Worm (Caenorhabditis elegans) whole organism, L3 larva: ENCODE measurements around the gene fbxa-183.
"Not testable (repeated sequence)": the region's sequence is repeated elsewhere in the genome, so short reads cannot be mapped to it uniquely, and the experiment has no call there.

ENCODE experiments used
- R02D3.7 ChIP-seq: fragments of 150-350 bp; optimal IDR thresholded peaks from 2 replicates; lab custom pipeline; 2014; ENCODE audit warnings: missing biosample characterization, missing genetic modification characterization
- ZK546.5 ChIP-seq: sonication (generic microtip); optimal IDR thresholded peaks from 2 replicates; lab custom pipeline; 2017; ENCODE audit warnings: missing biosample characterization, missing genetic modification characterization
- aly-2 ChIP-seq: fragments of 150-350 bp; optimal IDR thresholded peaks from 2 replicates; lab custom pipeline; 2014; ENCODE audit warnings: missing biosample characterization, missing genetic modification characterization
- ama-1 ChIP-seq: fragments of 150-350 bp; optimal IDR thresholded peaks from 2 replicates; lab custom pipeline; 2018
- ceh-16 ChIP-seq: sonication (generic microtip); optimal IDR thresholded peaks from 2 replicates; lab custom pipeline; 2017; ENCODE audit warnings: missing biosample characterization, missing genetic modification characterization
- ceh-28 ChIP-seq: fragments of 150-350 bp; optimal IDR thresholded peaks from 2 replicates; lab custom pipeline; 2014; ENCODE audit warnings: missing biosample characterization, missing genetic modification reagents, missing genetic modification characterization
- daf-12 ChIP-seq: fragments of 150-350 bp; optimal IDR thresholded peaks from 2 replicates; lab custom pipeline; 2014; ENCODE audit warnings: missing biosample characterization, missing genetic modification reagents, missing genetic modification characterization
- egl-27 ChIP-seq: sonication (generic microtip); optimal IDR thresholded peaks from 4 replicates; lab custom pipeline; 2017; ENCODE audit warnings: missing biosample characterization, missing genetic modification reagents, missing genetic modification characterization
- egl-5 ChIP-seq: fragments of 150-350 bp; optimal IDR thresholded peaks from 2 replicates; lab custom pipeline; 2017; ENCODE audit warnings: missing biosample characterization, missing genetic modification reagents, missing genetic modification characterization, inconsistent platforms
- elt-1 ChIP-seq: fragments of 150-350 bp; optimal IDR thresholded peaks from 2 replicates; lab custom pipeline; 2014; ENCODE audit warnings: missing biosample characterization, missing genetic modification characterization
- elt-2 ChIP-seq: sonication (generic microtip); optimal IDR thresholded peaks from 2 replicates; lab custom pipeline; 2016; ENCODE audit warnings: missing genetic modification reagents, mild to moderate bottlenecking, missing genetic modification characterization, missing compliant biosample characterization
- elt-3 ChIP-seq, 3 experiments: fragments of 150-350 bp in 1 of 3; sonication (generic microtip) in 2 of 3; optimal IDR thresholded peaks; 2 replicates in 2 of 3; 4 replicates in 1 of 3; lab custom pipeline; 2014 to 2017; ENCODE audit warnings: missing biosample characterization in 3 of 3, missing genetic modification characterization in 3 of 3
- eor-1 ChIP-seq, 2 experiments: fragments of 150-350 bp; optimal IDR thresholded peaks; 2 replicates each; lab custom pipeline; 2014 to 2018; ENCODE audit warnings: missing biosample characterization in 2 of 2, missing genetic modification characterization in 2 of 2
- fkh-10 ChIP-seq: sonication (generic microtip); optimal IDR thresholded peaks from 2 replicates; lab custom pipeline; 2017; ENCODE audit warnings: missing biosample characterization, missing genetic modification reagents, missing genetic modification characterization
- fkh-2 ChIP-seq: fragments of 150-350 bp; optimal IDR thresholded peaks from 2 replicates; lab custom pipeline; 2014; ENCODE audit warnings: missing biosample characterization, missing genetic modification reagents, missing genetic modification characterization
- fos-1 ChIP-seq: fragments of 150-350 bp; optimal IDR thresholded peaks from 2 replicates; lab custom pipeline; 2014; ENCODE audit warnings: missing biosample characterization, missing genetic modification characterization
- hmg-11 ChIP-seq: sonication (generic microtip); optimal IDR thresholded peaks from 2 replicates; lab custom pipeline; 2016; ENCODE audit warnings: missing genetic modification characterization, missing compliant biosample characterization
- lin-15B ChIP-seq: fragments of 150-350 bp; optimal IDR thresholded peaks from 2 replicates; lab custom pipeline; 2014; ENCODE audit warnings: missing biosample characterization, missing genetic modification characterization
- lsy-12 ChIP-seq: sonication (generic microtip); optimal IDR thresholded peaks from 2 replicates; lab custom pipeline; 2016; ENCODE audit warnings: mild to moderate bottlenecking, missing genetic modification characterization, missing compliant biosample characterization
- mdl-1 ChIP-seq: fragments of 150-350 bp; optimal IDR thresholded peaks from 2 replicates; lab custom pipeline; 2014; ENCODE audit warnings: missing biosample characterization, missing genetic modification characterization
- mml-1 ChIP-seq: fragments of 150-350 bp; sonication (generic microtip); optimal IDR thresholded peaks from 3 replicates; lab custom pipeline; 2014; ENCODE audit warnings: missing biosample characterization, missing genetic modification characterization
- nfya-1 ChIP-seq: sonication (generic microtip); optimal IDR thresholded peaks from 2 replicates; lab custom pipeline; 2017; ENCODE audit warnings: missing genetic modification characterization, mild to moderate bottlenecking, missing compliant biosample characterization, antibody characterized with exemption, moderate library complexity; ENCODE audit not compliant: insufficient read depth
- nhr-12 ChIP-seq: fragments of 150-350 bp; optimal IDR thresholded peaks from 2 replicates; lab custom pipeline; 2014; ENCODE audit warnings: missing biosample characterization, missing genetic modification characterization
- nhr-23 ChIP-seq: fragments of 150-350 bp; optimal IDR thresholded peaks from 2 replicates; lab custom pipeline; 2014; ENCODE audit warnings: missing biosample characterization, missing genetic modification reagents, missing genetic modification characterization
- nhr-28 ChIP-seq: fragments of 150-350 bp; optimal IDR thresholded peaks from 2 replicates; lab custom pipeline; 2014; ENCODE audit warnings: missing biosample characterization, missing genetic modification characterization
- nhr-43 ChIP-seq: sonication (generic microtip); optimal IDR thresholded peaks from 2 replicates; lab custom pipeline; 2016; ENCODE audit warnings: mild to moderate bottlenecking, missing genetic modification characterization, missing compliant biosample characterization; ENCODE audit not compliant: poor library complexity, severe bottlenecking
- nhr-67 ChIP-seq: fragments of 150-350 bp; optimal IDR thresholded peaks from 2 replicates; lab custom pipeline; 2014; ENCODE audit warnings: missing biosample characterization, missing genetic modification characterization
- pha-4 ChIP-seq: fragments of 150-350 bp; optimal IDR thresholded peaks from 2 replicates; lab custom pipeline; 2014; ENCODE audit warnings: missing biosample characterization, missing genetic modification reagents, missing genetic modification characterization
- pqm-1 ChIP-seq: fragments of 150-350 bp; optimal IDR thresholded peaks from 2 replicates; lab custom pipeline; 2017; ENCODE audit warnings: missing biosample characterization, missing genetic modification characterization, inconsistent platforms
- snpc-4 ChIP-seq: fragments of 150-350 bp; optimal IDR thresholded peaks from 2 replicates; lab custom pipeline; 2014; ENCODE audit warnings: missing biosample characterization, missing genetic modification characterization
- unc-39 ChIP-seq: sonication (generic microtip); optimal IDR thresholded peaks from 4 replicates; lab custom pipeline; 2017; ENCODE audit warnings: missing biosample characterization, missing genetic modification characterization
- zag-1 ChIP-seq: fragments of 150-350 bp; optimal IDR thresholded peaks from 2 replicates; lab custom pipeline; 2014; ENCODE audit warnings: missing biosample characterization, missing genetic modification characterization
- ztf-11 ChIP-seq: fragments of 150-350 bp; optimal IDR thresholded peaks from 2 replicates; lab custom pipeline; 2014; ENCODE audit warnings: missing biosample characterization, missing genetic modification characterization
- ztf-4 ChIP-seq: fragments of 150-350 bp; optimal IDR thresholded peaks from 2 replicates; lab custom pipeline; 2014; ENCODE audit warnings: missing biosample characterization, missing genetic modification characterization

fbxa-183 gene

DNA sequence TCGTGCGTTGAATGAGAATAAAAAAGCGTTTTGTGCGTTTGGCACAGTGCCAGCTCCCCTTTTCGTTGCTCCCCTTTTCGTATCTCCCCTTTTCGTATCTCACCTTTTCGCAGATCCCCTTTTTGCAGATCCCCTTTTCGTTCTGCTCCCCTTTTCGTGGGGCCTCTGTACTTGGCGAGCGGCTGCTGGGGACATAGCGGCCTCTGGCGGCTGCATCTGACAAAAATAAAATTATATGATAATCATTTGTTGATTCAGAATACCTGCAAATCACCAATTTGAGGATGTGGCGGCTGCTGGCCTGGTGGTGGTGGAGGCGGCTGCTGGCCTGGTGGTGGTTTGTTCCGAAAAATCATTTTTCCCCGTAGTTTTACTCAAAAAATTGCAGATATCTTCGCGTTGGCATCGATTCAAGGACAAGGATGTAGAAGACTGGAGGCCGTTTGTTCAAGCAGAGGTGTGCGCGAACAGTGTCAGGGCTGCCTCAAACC, 27.3 kb downstream of the fbxa-183 start, which contains the start of gene K09H11.11:
Gene K09H11.11, minus strand, starts transcription at position 51 of the 491 bp plus-strand sequence.
- TF ChIP-seq fos-1 (tag; lab: Kevin White, UChicago); elt-3 (tag; optimal IDR thresholded peaks at IDR 0.05; lab: Kevin White, UChicago); nhr-12 (tag; lab: Kevin White, UChicago): not testable (repeated sequence)
- TF ChIP-seq, all 47 proteins: peak for 0; not testable (repeated sequence) for 47

DNA sequence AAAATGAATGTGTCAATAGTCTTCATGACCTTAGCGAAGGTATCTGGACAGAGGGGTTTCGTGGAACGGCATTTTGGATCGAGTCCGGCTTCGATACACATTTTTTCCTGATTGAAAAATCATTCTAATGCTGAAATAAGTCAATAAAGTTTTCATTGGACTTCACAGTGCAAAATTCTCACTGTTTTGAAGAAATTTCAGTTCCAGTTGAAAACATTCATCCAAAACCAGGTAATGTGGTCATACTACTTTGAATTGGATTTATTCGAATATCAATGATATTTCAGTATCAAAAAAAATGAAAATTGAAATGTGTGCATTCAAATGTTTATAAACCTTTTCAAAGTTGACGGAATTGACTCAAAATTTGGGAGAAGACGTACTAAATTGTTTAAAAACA, 29.2 kb downstream of the fbxa-183 start, which contains the start of gene pgph-1:
Gene pgph-1, minus strand, starts transcription at position 101 of the 400 bp plus-strand sequence.
- no peak for TF ChIP-seq unc-39 (tag; lab: Kevin White, UChicago)
- TF ChIP-seq zag-1 (tag; lab: Kevin White, UChicago) = no peak
- TF ChIP-seq fos-1 (tag; lab: Kevin White, UChicago) = no peak
- no peak for TF ChIP-seq nhr-43
- TF ChIP-seq snpc-4 = no peak
- no peak for TF ChIP-seq egl-27
- TF ChIP-seq ZK546.5 (tag; lab: Kevin White, UChicago) = no peak
- TF ChIP-seq nhr-23 (tag; lab: Kevin White, UChicago) = no peak
- no peak for TF ChIP-seq pha-4
- no peak for TF ChIP-seq ceh-28
- TF ChIP-seq egl-5 (tag; lab: Kevin White, UChicago) = no peak

DNA sequence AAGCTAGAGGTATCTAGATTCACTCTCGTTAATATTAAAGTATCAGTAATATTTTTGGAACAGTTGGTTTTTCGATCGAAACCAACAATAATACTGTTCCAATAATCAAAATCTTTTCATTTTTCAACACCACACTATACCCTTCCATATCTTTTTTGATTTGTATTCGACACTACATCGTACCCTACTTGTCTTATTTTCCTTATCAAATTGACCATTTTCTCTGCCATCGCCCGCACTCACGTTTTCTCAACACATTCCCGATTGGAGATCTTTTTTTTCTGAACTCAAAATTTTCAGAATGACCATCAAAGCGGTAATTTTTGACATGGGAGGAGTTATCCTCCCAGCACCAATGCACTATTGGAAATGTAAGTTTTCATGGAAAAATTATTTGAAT, 35.1 kb downstream of the fbxa-183 start, which contains the start of gene acds-10:
Gene acds-10, plus strand, starts transcription at position 301 of the 400 bp plus-strand sequence.
- TF ChIP-seq pqm-1 (tag; lab: Kevin White, UChicago) (peak; percentile 36), nhr-23 (tag; lab: Kevin White, UChicago) (no peak), elt-2 (peak; percentile 31), lin-15B (tag; lab: Kevin White, UChicago) (no peak)
- TF ChIP-seq, all 47 proteins: peak for 2

DNA sequence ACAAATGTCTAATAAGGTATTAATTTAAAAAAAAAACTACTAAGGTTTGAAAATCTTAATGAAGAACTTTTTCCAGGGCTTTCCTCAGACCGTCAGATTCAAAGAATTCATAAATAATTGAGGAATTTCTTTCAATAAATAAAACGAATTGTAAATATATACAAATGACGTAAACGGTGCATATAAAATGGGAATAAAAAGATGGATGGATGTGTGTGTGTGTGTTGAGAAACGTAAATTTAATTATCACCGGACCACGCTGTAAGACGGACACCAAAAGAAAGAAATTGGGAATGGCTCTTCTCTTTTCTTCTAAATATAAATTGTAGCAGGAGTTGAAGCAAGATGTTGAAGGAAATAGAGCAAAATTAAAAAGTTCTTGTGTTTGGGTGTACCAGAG, 36.4 kb downstream of the fbxa-183 start:
- TF ChIP-seq elt-3 (tag; optimal IDR thresholded peaks at IDR 0.05; lab: Kevin White, UChicago) (no peak), fos-1 (tag; lab: Kevin White, UChicago) (no peak), nfya-1 (tag; lab: Kevin White, UChicago) (no peak), ztf-4 (tag; lab: Kevin White, UChicago) (no peak), hmg-11 (tag; lab: Kevin White, UChicago) (no peak)

DNA sequence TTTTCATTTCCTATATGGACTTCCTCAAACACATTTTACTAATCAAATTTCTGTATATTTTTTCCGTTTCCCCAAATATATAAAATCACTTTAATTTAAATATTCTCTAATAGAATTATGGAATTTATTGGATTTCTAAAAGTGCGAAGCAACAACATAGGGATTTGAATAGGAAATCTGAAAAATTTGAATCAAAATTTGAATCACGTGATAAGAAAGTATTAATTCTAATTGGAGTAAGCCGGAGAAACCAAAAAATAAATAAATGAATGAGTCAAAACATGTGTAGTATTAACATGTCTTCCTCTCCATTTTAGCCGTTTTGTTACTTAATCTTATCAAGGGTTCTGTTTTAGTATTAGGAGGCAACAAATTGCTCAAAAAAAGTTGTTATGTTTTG, 41.4 kb downstream of the fbxa-183 start:
- TF ChIP-seq ama-1 (lab: Kevin White, UChicago) (no peak), elt-3 (tag; optimal IDR thresholded peaks at IDR 0.05; lab: Kevin White, UChicago) (no peak), pqm-1 (tag; lab: Kevin White, UChicago) (no peak), fkh-2 (tag; lab: Kevin White, UChicago) (no peak), nhr-28 (tag; lab: Kevin White, UChicago) (no peak), elt-1 (tag; lab: Kevin White, UChicago) (no peak), eor-1 (tag; optimal IDR thresholded peaks at IDR 0.05; lab: Kevin White, UChicago) (no peak), fkh-10 (no peak), unc-39 (tag; lab: Kevin White, UChicago) (no peak), mml-1 (tag; lab: Kevin White, UChicago) (no peak)
- TF ChIP-seq, all 47 proteins: peak for 0

DNA sequence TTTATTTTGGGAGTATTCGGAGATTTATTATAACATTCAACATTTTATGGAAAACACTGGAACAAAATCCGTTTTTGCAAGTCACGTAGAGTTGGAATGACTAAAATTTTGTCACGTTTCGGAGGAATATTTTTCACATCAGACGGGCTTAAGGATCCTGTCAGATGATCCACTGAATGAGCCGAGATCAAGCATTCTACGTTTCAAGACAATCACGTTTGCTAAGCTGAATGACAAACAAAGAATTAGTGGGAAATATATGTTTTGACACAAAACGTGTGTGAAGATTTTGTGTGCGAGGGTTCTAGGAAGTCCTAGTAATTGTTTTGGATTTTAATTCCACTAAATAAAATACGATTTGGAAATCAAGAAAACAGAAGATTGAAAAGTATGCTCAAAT, 43.1 kb downstream of the fbxa-183 start:
- TF ChIP-seq ceh-16 = no peak
- TF ChIP-seq unc-39 (tag; lab: Kevin White, UChicago) = no peak
- TF ChIP-seq ama-1 (lab: Kevin White, UChicago) = no peak
- TF ChIP-seq pqm-1 (tag; lab: Kevin White, UChicago) = no peak
- no peak for TF ChIP-seq R02D3.7
- no peak for TF ChIP-seq aly-2 (tag; lab: Kevin White, UChicago)
- TF ChIP-seq elt-1 (tag; lab: Kevin White, UChicago) = no peak
- no peak for TF ChIP-seq mdl-1 (tag; lab: Kevin White, UChicago)
- no peak for TF ChIP-seq daf-12 (tag; lab: Kevin White, UChicago)
- no peak for TF ChIP-seq snpc-4
- no peak for TF ChIP-seq nhr-67 (tag; lab: Kevin White, UChicago)
- no peak for TF ChIP-seq fkh-2 (tag; lab: Kevin White, UChicago)
- TF ChIP-seq ztf-11 (tag; lab: Kevin White, UChicago) = no peak
- no peak for TF ChIP-seq lsy-12 (tag; lab: Kevin White, UChicago)
- TF ChIP-seq, all 47 proteins: peak for 0
